Worm (Caenorhabditis elegans): Measurements from ENCODE around the gene clec-51.

clec-51 gene

DNA sequence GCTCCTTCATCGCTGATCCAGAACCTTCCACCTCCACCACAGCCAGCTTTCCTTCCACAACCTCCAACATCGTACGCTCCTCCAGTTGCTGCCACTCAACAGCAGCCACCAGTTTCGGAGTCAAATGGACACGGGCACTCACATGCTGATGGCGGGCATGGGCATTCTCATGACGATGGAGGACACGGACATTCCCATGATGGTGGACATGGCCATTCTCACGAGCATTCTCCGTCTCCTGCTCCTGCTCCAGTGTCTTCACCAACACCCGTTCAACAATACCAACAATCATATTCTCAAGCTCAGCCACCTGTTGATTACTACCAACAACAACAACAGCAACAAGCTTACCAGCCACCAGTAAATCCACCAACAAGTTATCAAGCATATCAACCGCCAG is 49.1 kb downstream of the clec-51 start:
- no peak for TF ChIP-seq pha-4 (tag; optimal IDR thresholded peaks at IDR 0.05)
- TF ChIP-seq mdl-1 (tag; optimal IDR thresholded peaks at IDR 0.05), result no peak
- TF ChIP-seq nhr-12 (tag; optimal IDR thresholded peaks at IDR 0.05), result no peak
- no peak for TF ChIP-seq nhr-76 (tag; optimal IDR thresholded peaks at IDR 0.05)
- no peak for TF ChIP-seq ceh-28 (tag; optimal IDR thresholded peaks at IDR 0.05)
- TF ChIP-seq jun-1 (tag; optimal IDR thresholded peaks at IDR 0.05), result no peak
- TF ChIP-seq ztf-11 (tag; optimal IDR thresholded peaks at IDR 0.05), result no peak
- no peak for TF ChIP-seq nhr-28 (tag; optimal IDR thresholded peaks at IDR 0.05)
- TF ChIP-seq fkh-10 (GFP tag; optimal IDR thresholded peaks at IDR 0.05), result no peak

ce11 chrIV:8113161-8113560 is 50.4 kb downstream of the clec-51 start, which contains the start of gene Y42H9AR.1:
TSS of gene Y42H9AR.1 (plus strand) at chrIV:8113393.
- TF ChIP-seq nhr-25 (tag; optimal IDR thresholded peaks at IDR 0.05) (peak; percentile 0), ceh-9 (tag; optimal IDR thresholded peaks at IDR 0.05) (no peak), nfya-1 (tag; optimal IDR thresholded peaks at IDR 0.05; ENCODE audit: insufficient read depth) (peak; percentile 23), hmg-11 (tag; optimal IDR thresholded peaks at IDR 0.05) (peak; percentile 48)

DNA sequence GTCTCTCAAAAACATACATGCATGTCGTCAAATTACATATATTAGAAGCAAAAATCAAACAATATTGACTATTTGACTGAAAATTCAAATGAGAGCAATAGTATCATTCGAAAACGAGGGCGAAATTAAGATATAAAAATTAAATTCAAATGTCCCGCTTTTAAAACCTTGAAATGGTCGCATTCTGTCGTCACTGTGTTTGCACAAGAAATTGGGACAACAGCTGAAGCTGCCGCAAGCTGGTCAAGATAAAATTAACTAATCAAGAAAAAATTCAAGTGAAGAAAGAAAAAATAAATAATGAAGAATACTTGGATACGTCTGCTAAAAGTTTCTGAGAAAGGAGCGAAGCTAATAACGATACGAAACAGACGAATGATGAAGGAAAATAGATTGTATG is 51.0 kb downstream of the clec-51 start:
- no peak for TF ChIP-seq R02D3.7 (tag; optimal IDR thresholded peaks at IDR 0.05)
- TF ChIP-seq unc-62 (GFP tag; optimal IDR thresholded peaks at IDR 0.05), result no peak
- TF ChIP-seq nhr-23 (tag; optimal IDR thresholded peaks at IDR 0.05), result no peak
- TF ChIP-seq nhr-25 (tag; optimal IDR thresholded peaks at IDR 0.05), result no peak
- TF ChIP-seq nhr-28 (tag; optimal IDR thresholded peaks at IDR 0.05), result no peak
- TF ChIP-seq pha-4 (tag; optimal IDR thresholded peaks at IDR 0.05), result peak; percentile 48
- TF ChIP-seq ceh-28 (tag; optimal IDR thresholded peaks at IDR 0.05), result no peak

- TF ChIP-seq ztf-4 (tag; optimal IDR thresholded peaks at IDR 0.05), result no peak
- TF ChIP-seq fkh-10 (GFP tag; optimal IDR thresholded peaks at IDR 0.05), result no peak
- peak; percentile 39 for TF ChIP-seq elt-2 (tag; optimal IDR thresholded peaks at IDR 0.05)
- peak; percentile 27 for TF ChIP-seq nhr-43 (tag; optimal IDR thresholded peaks at IDR 0.05; ENCODE audit: poor library complexity, severe bottlenecking)
- peak; percentile 45 for TF ChIP-seq egl-5 (tag; optimal IDR thresholded peaks at IDR 0.05)
- peak; percentile 18 for TF ChIP-seq pqm-1 (tag; optimal IDR thresholded peaks at IDR 0.05)
- no peak for TF ChIP-seq unc-39 (tag; optimal IDR thresholded peaks at IDR 0.05)
- no peak for TF ChIP-seq nhr-77 (tag; optimal IDR thresholded peaks at IDR 0.05)
- no peak for TF ChIP-seq aly-2 (tag; optimal IDR thresholded peaks at IDR 0.05)
- TF ChIP-seq nfya-1 (tag; optimal IDR thresholded peaks at IDR 0.05; ENCODE audit: insufficient read depth), result peak; percentile 45
- no peak for TF ChIP-seq tbx-2 (tag; optimal IDR thresholded peaks at IDR 0.05)
- no peak for TF ChIP-seq nhr-25 (tag; optimal IDR thresholded peaks at IDR 0.05)
- no peak for TF ChIP-seq nhr-237 (tag; optimal IDR thresholded peaks at IDR 0.05)
- no peak for TF ChIP-seq nhr-28 (tag; optimal IDR thresholded peaks at IDR 0.05)
- no peak for TF ChIP-seq ceh-82 (tag; optimal IDR thresholded peaks at IDR 0.05)
- TF ChIP-seq nhr-67 (tag; optimal IDR thresholded peaks at IDR 0.05), result no peak
- no peak for TF ChIP-seq lsy-12 (tag; optimal IDR thresholded peaks at IDR 0.05)
- TF ChIP-seq nhr-12 (tag; optimal IDR thresholded peaks at IDR 0.05), result no peak
- no peak for TF ChIP-seq elt-3 (tag; optimal IDR thresholded peaks at IDR 0.05)
- TF ChIP-seq nhr-11 (tag; optimal IDR thresholded peaks at IDR 0.05), result no peak
- TF ChIP-seq snpc-4 (tag; optimal IDR thresholded peaks at IDR 0.05), result peak; percentile 62
- TF ChIP-seq nhr-23 (tag; optimal IDR thresholded peaks at IDR 0.05), result peak; percentile 30
- no peak for TF ChIP-seq fos-1 (tag; optimal IDR thresholded peaks at IDR 0.05)
- no peak for TF ChIP-seq nhr-76 (tag; optimal IDR thresholded peaks at IDR 0.05)
- peak; percentile 33 for TF ChIP-seq pha-4 (tag; optimal IDR thresholded peaks at IDR 0.05)
- TF ChIP-seq ceh-28 (tag; optimal IDR thresholded peaks at IDR 0.05), result peak; percentile 17
- no peak for TF ChIP-seq skn-1 (tag; optimal IDR thresholded peaks at IDR 0.05)
- no peak for TF ChIP-seq lin-39 (tag; optimal IDR thresholded peaks at IDR 0.05)
- no peak for TF ChIP-seq zag-1 (tag; optimal IDR thresholded peaks at IDR 0.05)
- no peak for TF ChIP-seq sea-2 (GFP tag; optimal IDR thresholded peaks at IDR 0.05)
- TF ChIP-seq hmg-11 (tag; optimal IDR thresholded peaks at IDR 0.05), result peak; percentile 40
These were observed 51.4 kb downstream of the clec-51 start, which contains the start of gene Y42H9AR.4 for ce11 chrIV:8112187-8112586. TSS of gene Y42H9AR.4 (minus strand) at chrIV:8112218.
